Fruit fly (Drosophila melanogaster) whole organism, embryonic: ENCODE data around the gene M6.

Experiments used
- Atf6 ChIP-seq: fragments of 200-800 bp; sonication (Bioruptor generic); IDR thresholded peaks from 2 replicates; pipeline ENCODE4 v1.3.6; 2022; ENCODE audit warnings: missing biosample characterization, missing genetic modification characterization
- CG11247 ChIP-seq: fragments of 200-800 bp; sonication (Bioruptor generic); IDR thresholded peaks from 2 replicates; pipeline ENCODE4 v1.3.6; 2022; ENCODE audit warnings: missing biosample characterization, missing genetic modification characterization
- CG11456 ChIP-seq: fragments of 200-800 bp; sonication (Bioruptor generic); IDR thresholded peaks from 3 replicates; pipeline ENCODE4 v1.3.6; 2022; ENCODE audit warnings: missing biosample characterization, missing genetic modification characterization
- CG11723 ChIP-seq: fragments of 200-800 bp; sonication (Bioruptor generic); optimal IDR thresholded peaks from 2 replicates; lab custom pipeline; 2017; ENCODE audit warnings: missing biosample characterization, mild to moderate bottlenecking, missing genetic modification characterization
- CG12744 ChIP-seq: fragments of 200-800 bp; sonication (Bioruptor generic); optimal IDR thresholded peaks from 2 replicates; lab custom pipeline; 2016; ENCODE audit warnings: missing biosample characterization, missing genetic modification characterization
- CG12769 ChIP-seq: fragments of 200-800 bp; sonication (Bioruptor generic); optimal IDR thresholded peaks from 2 replicates; lab custom pipeline; 2019; ENCODE audit warnings: missing biosample characterization, mild to moderate bottlenecking, missing genetic modification characterization, moderate library complexity
- CG1647 ChIP-seq: fragments of 200-800 bp; sonication (Bioruptor generic); optimal IDR thresholded peaks from 3 replicates; lab custom pipeline; 2016; ENCODE audit warnings: missing biosample characterization, missing genetic modification characterization
- CG17912 ChIP-seq: fragments of 200-800 bp; sonication (Bioruptor generic); optimal IDR thresholded peaks from 2 replicates; lab custom pipeline; 2018; ENCODE audit warnings: missing biosample characterization, mild to moderate bottlenecking, missing genetic modification characterization
- CG2116 ChIP-seq: fragments of 200-800 bp; sonication (Bioruptor generic); optimal IDR thresholded peaks from 3 replicates; lab custom pipeline; 2018; ENCODE audit warnings: missing biosample characterization, mild to moderate bottlenecking, missing genetic modification characterization
- CG2678 ChIP-seq: fragments of 200-800 bp; sonication (Bioruptor generic); optimal IDR thresholded peaks from 3 replicates; lab custom pipeline; 2019; ENCODE audit warnings: missing biosample characterization, mild to moderate bottlenecking, missing genetic modification characterization, moderate library complexity
- CG34422 ChIP-seq: fragments of 200-800 bp; sonication (Bioruptor generic); IDR thresholded peaks from 3 replicates; pipeline ENCODE4 v1.3.6; 2022; ENCODE audit warnings: missing biosample characterization, missing genetic modification characterization
- CG3847 ChIP-seq: fragments of 200-800 bp; sonication (Bioruptor generic); IDR thresholded peaks from 2 replicates; pipeline ENCODE4 v1.3.6; 2022; ENCODE audit warnings: missing biosample characterization, missing genetic modification characterization
- CG4282 ChIP-seq: fragments of 200-800 bp; sonication (Bioruptor generic); optimal IDR thresholded peaks from 2 replicates; lab custom pipeline; 2016; ENCODE audit warnings: missing biosample characterization, missing genetic modification characterization
- CG5953 ChIP-seq: fragments of 200-800 bp; sonication (Bioruptor generic); IDR thresholded peaks from 2 replicates; pipeline ENCODE4 v1.3.6; 2022; ENCODE audit warnings: missing biosample characterization, missing genetic modification characterization
- CG7987 ChIP-seq: fragments of 200-800 bp; sonication (Bioruptor generic); optimal IDR thresholded peaks from 2 replicates; lab custom pipeline; 2018; ENCODE audit warnings: missing biosample characterization, mild to moderate bottlenecking, missing genetic modification characterization, moderate library complexity
- Dip3 ChIP-seq: fragments of 200-800 bp; sonication (Bioruptor generic); optimal IDR thresholded peaks from 3 replicates; lab custom pipeline; 2016; ENCODE audit warnings: missing biosample characterization, missing genetic modification characterization
- Doc2 ChIP-seq: fragments of 200-800 bp; sonication (Bioruptor generic); IDR thresholded peaks from 2 replicates; pipeline ENCODE4 v1.3.6; 2022; ENCODE audit warnings: missing biosample characterization, missing genetic modification characterization
- Ets65A ChIP-seq: fragments of 200-800 bp; sonication (Bioruptor generic); peaks from one replicate; lab custom pipeline; 2016; ENCODE audit warnings: missing biosample characterization, missing genetic modification characterization
- Hand ChIP-seq: fragments of 200-800 bp; sonication (Bioruptor generic); optimal IDR thresholded peaks from 2 replicates; lab custom pipeline; 2017; ENCODE audit warnings: mild to moderate bottlenecking, missing biosample characterization, missing genetic modification reagents, missing genetic modification characterization
- Hsf ChIP-seq: fragments of 200-800 bp; sonication (Bioruptor generic); optimal IDR thresholded peaks from 3 replicates; lab custom pipeline; 2016; ENCODE audit warnings: missing biosample characterization, missing genetic modification characterization
- Jarid2 ChIP-seq: fragments of 200-800 bp; sonication (Bioruptor generic); optimal IDR thresholded peaks from 3 replicates; lab custom pipeline; 2017; ENCODE audit warnings: mild to moderate bottlenecking, missing biosample characterization, missing genetic modification reagents, missing genetic modification characterization
- NK7.1 ChIP-seq: fragments of 200-800 bp; sonication (Bioruptor generic); optimal IDR thresholded peaks from 3 replicates; lab custom pipeline; 2016; ENCODE audit warnings: missing biosample characterization, missing genetic modification characterization
- Neu2 ChIP-seq: fragments of 200-800 bp; sonication (Bioruptor generic); optimal IDR thresholded peaks from 3 replicates; lab custom pipeline; 2016; ENCODE audit warnings: missing biosample characterization, missing genetic modification characterization, borderline replicate concordance
- Nf-YA ChIP-seq: fragments of 200-800 bp; sonication (Bioruptor generic); IDR thresholded peaks from 2 replicates; pipeline ENCODE4 v1.3.6; 2022; ENCODE audit warnings: missing biosample characterization, missing genetic modification characterization
- Rfx ChIP-seq: fragments of 200-800 bp; sonication (Bioruptor generic); IDR thresholded peaks from 2 replicates; pipeline ENCODE4 v1.3.6; 2022; ENCODE audit warnings: missing biosample characterization, missing genetic modification characterization
- Scr ChIP-seq: fragments of 200-800 bp; sonication (Bioruptor generic); IDR thresholded peaks from 2 replicates; pipeline ENCODE4 v1.3.6; 2022; ENCODE audit warnings: missing biosample characterization, missing genetic modification characterization; ENCODE audit not compliant: partially characterized antibody
- Tbp ChIP-seq: fragments of >200 bp; optimal IDR thresholded peaks from 2 replicates; lab custom pipeline; 2018; ENCODE audit warnings: missing biosample characterization, missing genetic modification characterization
- Xrp1 ChIP-seq: fragments of 200-800 bp; sonication (Bioruptor generic); IDR thresholded peaks from 2 replicates; pipeline ENCODE4 v1.3.6; 2022; ENCODE audit warnings: missing biosample characterization, missing genetic modification characterization
- bigmax ChIP-seq: fragments of 200-800 bp; sonication (Bioruptor generic); optimal IDR thresholded peaks from 2 replicates; lab custom pipeline; 2018; ENCODE audit warnings: missing biosample characterization, mild to moderate bottlenecking, missing genetic modification characterization
- bsh ChIP-seq, 2 experiments: fragments of 200-800 bp; sonication (Bioruptor generic); optimal IDR thresholded peaks; 2 replicates each; lab custom pipeline; 2017 to 2018; ENCODE audit warnings: mild to moderate bottlenecking in 2 of 2, missing biosample characterization in 2 of 2, missing genetic modification characterization in 2 of 2, moderate library complexity in 1 of 2
- croc ChIP-seq: fragments of 200-800 bp; sonication (Bioruptor generic); conservative IDR thresholded peaks from 3 replicates; pipeline ENCODE4 v1.3.6; 2022; ENCODE audit warnings: missing biosample characterization, missing genetic modification characterization
- cwo ChIP-seq: fragments of 200-800 bp; sonication (Bioruptor generic); optimal IDR thresholded peaks from 3 replicates; lab custom pipeline; 2017; ENCODE audit warnings: missing biosample characterization, missing genetic modification characterization, mild to moderate bottlenecking, moderate library complexity, missing genetic modification reagents
- dan ChIP-seq: fragments of 200-800 bp; sonication (Bioruptor generic); IDR thresholded peaks from 2 replicates; pipeline ENCODE4 v1.3.6; 2022; ENCODE audit warnings: missing biosample characterization, missing genetic modification characterization
- danr ChIP-seq: fragments of 200-800 bp; sonication (Bioruptor generic); IDR thresholded peaks from 2 replicates; pipeline ENCODE4 v1.3.6; 2022; ENCODE audit warnings: missing biosample characterization, missing genetic modification characterization
- esg ChIP-seq: fragments of 200-800 bp; sonication (Bioruptor generic); conservative IDR thresholded peaks from 2 replicates; pipeline ENCODE4 v1.3.6; 2022; ENCODE audit warnings: missing biosample characterization, missing genetic modification characterization
- gem ChIP-seq: fragments of 200-800 bp; sonication (Bioruptor generic); optimal IDR thresholded peaks from 2 replicates; lab custom pipeline; 2019; ENCODE audit warnings: missing biosample characterization, mild to moderate bottlenecking, missing genetic modification characterization, moderate library complexity
- gsb-n ChIP-seq: fragments of 200-800 bp; sonication (Bioruptor generic); optimal IDR thresholded peaks from 3 replicates; lab custom pipeline; 2018; ENCODE audit warnings: missing biosample characterization, mild to moderate bottlenecking, missing genetic modification characterization
- hth ChIP-seq: fragments of >200 bp; optimal IDR thresholded peaks from 2 replicates; lab custom pipeline; 2017; ENCODE audit warnings: inconsistent platforms
- jumu ChIP-seq: fragments of 200-800 bp; sonication (Bioruptor generic); optimal IDR thresholded peaks from 3 replicates; lab custom pipeline; 2016; ENCODE audit warnings: missing biosample characterization, missing genetic modification characterization
- kni ChIP-seq: fragments of 200-800 bp; sonication (Bioruptor generic); optimal IDR thresholded peaks from 3 replicates; lab custom pipeline; 2017; ENCODE audit warnings: mild to moderate bottlenecking, missing biosample characterization, missing genetic modification reagents, missing genetic modification characterization
- lov ChIP-seq, 2 experiments: fragments of 200-800 bp in 1 of 2; fragments of >200 bp in 1 of 2; sonication (Bioruptor generic) in 1 of 2; IDR thresholded peaks in 1 of 2; optimal IDR thresholded peaks in 1 of 2; 2 replicates in 1 of 2; 3 replicates in 1 of 2; pipeline versions ENCODE4 v1.3.6 to Lab custom; 2017 to 2022; ENCODE audit warnings: missing biosample characterization in 1 of 2, missing genetic modification characterization in 1 of 2
- mam ChIP-seq: fragments of 200-800 bp; sonication (Bioruptor generic); optimal IDR thresholded peaks from 3 replicates; lab custom pipeline; 2016; ENCODE audit warnings: missing biosample characterization, missing genetic modification characterization
- sd ChIP-seq: fragments of 200-800 bp; sonication (Bioruptor generic); optimal IDR thresholded peaks from 3 replicates; lab custom pipeline; 2018; ENCODE audit warnings: missing biosample characterization, mild to moderate bottlenecking, missing genetic modification characterization, moderate library complexity
- sens ChIP-seq: fragments of 200-800 bp; sonication (Bioruptor generic); peaks from one replicate; lab custom pipeline; 2016; ENCODE audit warnings: missing biosample characterization, missing genetic modification characterization
- sima ChIP-seq: fragments of 200-800 bp; sonication (Bioruptor generic); optimal IDR thresholded peaks from 2 replicates; lab custom pipeline; 2016; ENCODE audit warnings: missing biosample characterization, missing genetic modification characterization
- sisA ChIP-seq: fragments of 200-800 bp; sonication (Bioruptor generic); IDR thresholded peaks from 2 replicates; pipeline ENCODE4 v1.3.6; 2022; ENCODE audit warnings: missing biosample characterization, missing genetic modification characterization
- sqz ChIP-seq: fragments of 200-800 bp; sonication (Bioruptor generic); optimal IDR thresholded peaks from 3 replicates; lab custom pipeline; 2018; ENCODE audit warnings: missing biosample characterization, mild to moderate bottlenecking, missing genetic modification characterization
- sr ChIP-seq: fragments of 200-800 bp; sonication (Bioruptor generic); IDR thresholded peaks from 3 replicates; pipeline ENCODE4 v1.3.6; 2022; ENCODE audit warnings: missing biosample characterization, missing genetic modification characterization
- z ChIP-seq: fragments of 200-800 bp; sonication (Bioruptor generic); IDR thresholded peaks from 3 replicates; pipeline ENCODE4 v1.3.6; 2022; ENCODE audit warnings: missing biosample characterization, missing genetic modification characterization

M6 gene

DNA sequence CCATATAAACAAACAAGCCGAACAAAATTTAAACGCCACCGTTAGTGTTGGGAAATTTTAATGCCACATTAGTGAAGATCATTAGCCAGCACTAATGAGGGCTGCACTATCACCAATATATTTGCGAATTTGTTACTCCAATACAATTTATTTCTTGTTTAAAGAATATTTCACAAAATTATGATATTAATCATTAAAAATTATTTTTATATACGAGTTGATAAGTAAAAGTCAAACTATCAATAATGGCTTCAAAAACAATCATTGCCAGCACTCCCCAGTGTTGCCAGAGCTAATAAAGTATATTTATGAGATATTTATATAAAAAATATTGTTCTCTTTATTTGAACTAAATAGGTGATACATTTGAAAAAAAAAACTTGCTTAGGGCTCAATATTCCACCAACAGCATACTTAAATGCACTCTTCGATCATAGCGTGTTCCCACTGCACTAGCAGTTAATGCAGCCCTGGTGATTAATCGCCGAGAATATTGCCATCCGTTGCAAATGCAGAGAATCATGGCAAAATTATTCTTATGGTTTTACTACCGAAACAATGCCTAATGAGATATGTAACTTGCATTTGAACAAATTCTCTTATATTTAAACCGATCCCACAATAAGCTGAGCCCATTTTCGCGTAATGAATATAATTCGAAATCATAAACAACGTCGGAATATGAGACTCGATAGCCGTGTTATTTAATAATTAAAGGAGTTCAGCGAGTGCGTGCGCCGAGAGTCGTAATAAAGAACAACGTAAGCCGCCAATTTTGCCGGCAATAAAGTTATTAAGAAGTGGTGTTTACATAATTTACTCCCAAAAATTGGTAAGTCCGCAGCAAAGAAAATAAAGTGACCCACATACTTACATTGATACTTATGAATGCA, 8.4 kb downstream of the M6 start, which contains the start of the genes SAK and Cdk12 (continued):
- TF ChIP-seq gem (tag; lab: Kevin White, UChicago) = peak; percentile 93
- no peak for TF ChIP-seq bigmax (GFP tag; lab: Kevin White, UChicago)
- TF ChIP-seq CG7987 (GFP tag; lab: Kevin White, UChicago) = peak; percentile 52
- no peak for TF ChIP-seq Tbp (GFP tag; lab: Kevin White, UChicago)
- TF ChIP-seq CG5953 (GFP tag; lab: Robert Waterston, UW) = peak; percentile 38; the same call in 1 of the 2 replicates
- no peak for TF ChIP-seq Doc2
- no peak for TF ChIP-seq hth (lab: Kevin White, UChicago)
- TF ChIP-seq Scr (GFP tag; lab: Robert Waterston, UW) = peak; percentile 60
- TF ChIP-seq CG1647 (GFP tag; lab: Kevin White, UChicago) = peak; percentile 30
- peak; percentile 84 for TF ChIP-seq Atf6 (GFP tag; lab: Robert Waterston, UW)
- peak; percentile 75 for TF ChIP-seq esg (GFP tag; lab: Robert Waterston, UW)
- TF ChIP-seq sqz (GFP tag; lab: Kevin White, UChicago) = peak; percentile 76
- no peak for TF ChIP-seq Nf-YA (GFP tag; lab: Robert Waterston, UW)
- peak; percentile 82 for TF ChIP-seq gsb-n
- TF ChIP-seq croc (GFP tag; lab: Robert Waterston, UW) = peak; percentile 50; the same call in 2 of the 3 replicates
- TF ChIP-seq sr (GFP tag; lab: Robert Waterston, UW) = peak; percentile 5; the same call in 1 of the 3 replicates
- peak; percentile 43 for TF ChIP-seq sd
- peak; percentile 71 for TF ChIP-seq Dip3 (GFP tag; lab: Kevin White, UChicago)
- peak; percentile 91 for TF ChIP-seq sens (GFP tag; lab: Kevin White, UChicago)
- peak; percentile 86 for TF ChIP-seq sisA (GFP tag; lab: Robert Waterston, UW)
- TF ChIP-seq danr = peak; percentile 77
- TF ChIP-seq CG12744 (GFP tag; lab: Kevin White, UChicago) = no peak
- peak; percentile 44 for TF ChIP-seq CG17912 (GFP tag; lab: Kevin White, UChicago)
- no peak for TF ChIP-seq sima (GFP tag; lab: Kevin White, UChicago)
- TF ChIP-seq kni = no peak
- peak; percentile 84 for TF ChIP-seq Rfx (GFP tag; lab: Robert Waterston, UW)
- peak; percentile 86 for TF ChIP-seq CG3847 (GFP tag; lab: Robert Waterston, UW)
- peak; percentile 74 for TF ChIP-seq CG11723 (GFP tag; lab: Kevin White, UChicago)
- peak; percentile 59 for TF ChIP-seq jumu
- TF ChIP-seq CG2116 (GFP tag; lab: Kevin White, UChicago) = peak; percentile 74
- TF ChIP-seq lov (optimal IDR thresholded peaks at IDR 0.05; lab: Kevin White, UChicago) = no peak
- no peak for TF ChIP-seq lov (GFP tag; IDR thresholded peaks at IDR 0.05; lab: Robert Waterston, UW)
- TF ChIP-seq CG11456 (GFP tag; lab: Robert Waterston, UW) = peak; percentile 88
- peak; percentile 90 for TF ChIP-seq CG2678
- peak; percentile 13 for TF ChIP-seq NK7.1 (GFP tag; lab: Kevin White, UChicago)
- TF ChIP-seq dan (GFP tag; lab: Robert Waterston, UW) = peak; percentile 40; the same call in 1 of the 2 replicates
- TF ChIP-seq z (GFP tag; lab: Robert Waterston, UW) = no peak
- peak; percentile 72 for TF ChIP-seq CG12769
- TF ChIP-seq Hsf (GFP tag; lab: Kevin White, UChicago) = peak; percentile 71
- TF ChIP-seq CG11247 (GFP tag; lab: Robert Waterston, UW) = peak; percentile 77
- peak; percentile 66 for TF ChIP-seq cwo (GFP tag; lab: Kevin White, UChicago)
- peak; percentile 77 for TF ChIP-seq mam
- TF ChIP-seq Hand = peak; percentile 36
- TF ChIP-seq Xrp1 = peak; percentile 77
- TF ChIP-seq Neu2 = no peak
- peak; percentile 98 for TF ChIP-seq Ets65A (GFP tag; lab: Kevin White, UChicago)
- no peak for TF ChIP-seq CG4282 (GFP tag; lab: Kevin White, UChicago)
- peak; percentile 17 to 83 for TF ChIP-seq bsh (GFP tag; optimal IDR thresholded peaks at IDR 0.05; lab: Kevin White, UChicago)
- TF ChIP-seq Jarid2 = no peak
- TF ChIP-seq CG34422 (GFP tag; lab: Robert Waterston, UW) = peak; percentile 77
